Worm (Caenorhabditis elegans) whole organism, L4 larva: ENCODE data around the gene lido-16.

Experiments used
- D1046.2 ChIP-seq: fragments of 200-800 bp; sonication (Bioruptor generic); IDR thresholded peaks from 2 replicates; pipeline ENCODE4 v1.3.6; 2022; ENCODE audit warnings: missing genetic modification characterization, missing compliant biosample characterization
- F37D6.2 ChIP-seq: sonication (generic microtip); optimal IDR thresholded peaks from 2 replicates; lab custom pipeline; 2016; ENCODE audit warnings: mild to moderate bottlenecking, missing genetic modification characterization, missing compliant biosample characterization
- F44E2.7 ChIP-seq: fragments of 200-800 bp; sonication (Bioruptor generic); IDR thresholded peaks from 2 replicates; pipeline ENCODE4 v2.1.2; 2022; ENCODE audit warnings: missing genetic modification characterization, missing compliant biosample characterization
- F49E8.2 ChIP-seq: sonication (generic microtip); optimal IDR thresholded peaks from 2 replicates; lab custom pipeline; 2016; ENCODE audit warnings: missing compliant biosample characterization, mild to moderate bottlenecking, missing genetic modification characterization, borderline replicate concordance
- Y105C5A.15 ChIP-seq: fragments of 200-800 bp; sonication (Bioruptor generic); IDR thresholded peaks from 2 replicates; pipeline ENCODE4 v1.3.6; 2022; ENCODE audit warnings: missing genetic modification characterization, missing compliant biosample characterization
- Y48G9A.11 ChIP-seq: fragments of 200-800 bp; sonication (Bioruptor generic); IDR thresholded peaks from 2 replicates; pipeline ENCODE4 v1.3.6; 2022; ENCODE audit warnings: missing genetic modification reagents, missing genetic modification characterization, missing compliant biosample characterization
- Y5F2A.4 ChIP-seq: fragments of 200-800 bp; sonication (Bioruptor generic); optimal IDR thresholded peaks from 2 replicates; lab custom pipeline; 2018; ENCODE audit warnings: mild to moderate bottlenecking, missing genetic modification characterization, missing compliant biosample characterization
- Y75B8A.6 ChIP-seq: fragments of 200-800 bp; sonication (Bioruptor generic); IDR thresholded peaks from 2 replicates; pipeline ENCODE4 v1.3.6; 2022; ENCODE audit warnings: missing genetic modification reagents, missing genetic modification characterization, missing compliant biosample characterization
- ZK337.2 ChIP-seq: fragments of 200-800 bp; sonication (Bioruptor generic); IDR thresholded peaks from 2 replicates; pipeline ENCODE4 v1.3.6; 2022; ENCODE audit warnings: missing genetic modification reagents, missing genetic modification characterization, missing compliant biosample characterization
- aly-2 ChIP-seq: sonication (generic microtip); optimal IDR thresholded peaks from 2 replicates; lab custom pipeline; 2018; ENCODE audit warnings: missing biosample characterization, missing genetic modification characterization
- ceh-62 ChIP-seq: sonication (generic microtip); optimal IDR thresholded peaks from 2 replicates; lab custom pipeline; 2017; ENCODE audit warnings: missing biosample characterization, missing genetic modification characterization
- ces-1 ChIP-seq: fragments of 150-350 bp; sonication (generic microtip); optimal IDR thresholded peaks from 4 replicates; lab custom pipeline; 2014; ENCODE audit warnings: missing biosample characterization, missing genetic modification reagents, missing genetic modification characterization
- daf-12 ChIP-seq: fragments of 150-350 bp; optimal IDR thresholded peaks from 2 replicates; lab custom pipeline; 2014; ENCODE audit warnings: missing biosample characterization, missing genetic modification reagents, missing genetic modification characterization
- daf-16 ChIP-seq, 3 experiments: sonication (generic microtip); optimal IDR thresholded peaks; 2 replicates each; lab custom pipeline; 2016 to 2017; ENCODE audit warnings: missing genetic modification characterization in 3 of 3, missing genetic modification reagents in 3 of 3, mild to moderate bottlenecking in 2 of 3, missing compliant biosample characterization in 2 of 3, missing biosample characterization in 1 of 3, moderate library complexity in 1 of 3
- daf-19 ChIP-seq: fragments of 200-800 bp; sonication (Bioruptor generic); conservative IDR thresholded peaks from 2 replicates; pipeline ENCODE4 v1.3.6; 2022; ENCODE audit warnings: missing genetic modification characterization, missing compliant biosample characterization
- dmd-6 ChIP-seq: fragments of 200-800 bp; sonication (Bioruptor generic); IDR thresholded peaks from 2 replicates; pipeline ENCODE4 v1.3.6; 2022; ENCODE audit warnings: missing genetic modification reagents, missing genetic modification characterization, missing compliant biosample characterization
- dve-1 ChIP-seq: sonication (generic microtip); optimal IDR thresholded peaks from 2 replicates; lab custom pipeline; 2017; ENCODE audit warnings: antibody characterized with exemption, mild to moderate bottlenecking, missing genetic modification characterization, missing compliant biosample characterization; ENCODE audit not compliant: insufficient read depth
- egl-27 ChIP-seq: sonication (generic microtip); optimal IDR thresholded peaks from 3 replicates; lab custom pipeline; 2017; ENCODE audit warnings: missing biosample characterization, missing genetic modification reagents, missing genetic modification characterization
- gei-8 ChIP-seq: fragments of 200-800 bp; sonication (Bioruptor generic); optimal IDR thresholded peaks from 2 replicates; lab custom pipeline; 2018; ENCODE audit warnings: mild to moderate bottlenecking, missing genetic modification characterization, missing compliant biosample characterization
- hlh-11 ChIP-seq: fragments of 200-800 bp; sonication (Bioruptor generic); optimal IDR thresholded peaks from 2 replicates; lab custom pipeline; 2018; ENCODE audit warnings: mild to moderate bottlenecking, missing genetic modification characterization, missing compliant biosample characterization
- hlh-30 ChIP-seq: sonication (generic microtip); optimal IDR thresholded peaks from 2 replicates; lab custom pipeline; 2017; ENCODE audit warnings: antibody characterized with exemption, mild to moderate bottlenecking, missing genetic modification characterization, missing compliant biosample characterization; ENCODE audit not compliant: insufficient read depth
- lin-1 ChIP-seq: fragments of 200-800 bp; sonication (Bioruptor generic); IDR thresholded peaks from 2 replicates; pipeline ENCODE4 v1.3.6; 2022; ENCODE audit warnings: missing genetic modification reagents, missing genetic modification characterization, missing compliant biosample characterization
- lin-39 ChIP-seq: fragments of 150-350 bp; optimal IDR thresholded peaks from 2 replicates; lab custom pipeline; 2014; ENCODE audit warnings: missing biosample characterization, missing genetic modification reagents, missing genetic modification characterization
- mdl-1 ChIP-seq, 2 experiments: fragments of 150-350 bp in 1 of 2; sonication (generic microtip) in 1 of 2; optimal IDR thresholded peaks; 2 replicates each; lab custom pipeline; 2014 to 2017; ENCODE audit warnings: missing biosample characterization in 2 of 2, missing genetic modification characterization in 2 of 2
- mes-2 ChIP-seq: sonication (generic microtip); optimal IDR thresholded peaks from 2 replicates; lab custom pipeline; 2016; ENCODE audit warnings: missing genotype, mild to moderate bottlenecking, missing genetic modification characterization, missing compliant biosample characterization; ENCODE audit not compliant: poor library complexity, severe bottlenecking
- mxl-2 ChIP-seq: fragments of 200-800 bp; sonication (Bioruptor generic); conservative IDR thresholded peaks from 2 replicates; pipeline ENCODE4 v1.3.6; 2022; ENCODE audit warnings: missing genetic modification reagents, missing genetic modification characterization, missing compliant biosample characterization
- mxl-3 ChIP-seq: fragments of 200-800 bp; sonication (Bioruptor generic); optimal IDR thresholded peaks from 2 replicates; lab custom pipeline; 2018; ENCODE audit warnings: mild to moderate bottlenecking, missing genetic modification characterization, missing compliant biosample characterization
- nhr-102 ChIP-seq: sonication (generic microtip); optimal IDR thresholded peaks from 2 replicates; lab custom pipeline; 2016; ENCODE audit warnings: mild to moderate bottlenecking, missing genetic modification characterization, moderate library complexity, missing compliant biosample characterization
- nhr-111 ChIP-seq: fragments of 200-800 bp; sonication (Bioruptor generic); optimal IDR thresholded peaks from 2 replicates; lab custom pipeline; 2018; ENCODE audit warnings: mild to moderate bottlenecking, missing genetic modification characterization, missing compliant biosample characterization
- nhr-28 ChIP-seq: fragments of 150-350 bp; optimal IDR thresholded peaks from 2 replicates; lab custom pipeline; 2014; ENCODE audit warnings: missing biosample characterization, missing genetic modification characterization
- nhr-6 ChIP-seq: fragments of 150-350 bp; optimal IDR thresholded peaks from 2 replicates; lab custom pipeline; 2014; ENCODE audit warnings: missing biosample characterization, missing genetic modification characterization
- nhr-77 ChIP-seq: fragments of 150-350 bp; optimal IDR thresholded peaks from 2 replicates; lab custom pipeline; 2014; ENCODE audit warnings: missing biosample characterization, missing genetic modification characterization
- pha-4 ChIP-seq, 2 experiments: fragments of 150-350 bp in 1 of 2; fragments of 200-800 bp in 1 of 2; sonication (Bioruptor generic) in 1 of 2; IDR thresholded peaks in 1 of 2; optimal IDR thresholded peaks in 1 of 2; 2 replicates each; pipeline versions ENCODE4 v1.3.6 to Lab custom; 2014 to 2022; ENCODE audit warnings: missing genetic modification characterization in 2 of 2, missing genetic modification reagents in 2 of 2, missing biosample characterization in 1 of 2, missing compliant biosample characterization in 1 of 2
- pqm-1 ChIP-seq: sonication (generic microtip); optimal IDR thresholded peaks from 2 replicates; lab custom pipeline; 2017; ENCODE audit warnings: missing biosample characterization, missing genetic modification characterization
- saeg-2 ChIP-seq: fragments of 200-800 bp; sonication (Bioruptor generic); IDR thresholded peaks from 2 replicates; pipeline ENCODE4 v1.3.6; 2022; ENCODE audit warnings: missing genetic modification reagents, missing genetic modification characterization, missing compliant biosample characterization
- set-16 ChIP-seq: fragments of 200-800 bp; sonication (Bioruptor generic); IDR thresholded peaks from 2 replicates; pipeline ENCODE4 v1.3.6; 2022; ENCODE audit warnings: missing genetic modification reagents, missing genetic modification characterization, missing compliant biosample characterization
- snpc-4 ChIP-seq: fragments of 150-350 bp; optimal IDR thresholded peaks from 2 replicates; lab custom pipeline; 2014; ENCODE audit warnings: missing biosample characterization, missing genetic modification characterization
- spr-3 ChIP-seq: fragments of 200-800 bp; sonication (Bioruptor generic); optimal IDR thresholded peaks from 2 replicates; lab custom pipeline; 2018; ENCODE audit warnings: mild to moderate bottlenecking, missing genetic modification characterization, missing compliant biosample characterization
- tra-1 ChIP-seq: fragments of 200-800 bp; sonication (Bioruptor generic); IDR thresholded peaks from 2 replicates; pipeline ENCODE4 v1.3.6; 2022; ENCODE audit warnings: missing genetic modification reagents, missing genetic modification characterization, missing compliant biosample characterization
- unc-39 ChIP-seq: sonication (generic microtip); optimal IDR thresholded peaks from 2 replicates; lab custom pipeline; 2017; ENCODE audit warnings: missing biosample characterization, missing genetic modification characterization
- unc-62 ChIP-seq, 3 experiments: fragments of 150-350 bp in 1 of 3; sonication (generic microtip); optimal IDR thresholded peaks in 2 of 3; peaks in 1 of 3; 1 replicate in 1 of 3; 2 replicates in 2 of 3; lab custom pipeline; 2014 to 2017; ENCODE audit warnings: missing biosample characterization in 3 of 3, missing genetic modification characterization in 3 of 3, missing genetic modification reagents in 3 of 3, missing genotype in 1 of 3
- zfp-2 ChIP-seq: sonication (generic microtip); optimal IDR thresholded peaks from 2 replicates; lab custom pipeline; 2016; ENCODE audit warnings: mild to moderate bottlenecking, missing genetic modification characterization, missing compliant biosample characterization
- ztf-7 ChIP-seq: fragments of 150-350 bp; optimal IDR thresholded peaks from 2 replicates; lab custom pipeline; 2014; ENCODE audit warnings: missing biosample characterization, missing genetic modification characterization

The lido-16 gene

ce11 chrII:6522622-6523254 lies 38.0 kb upstream of the lido-16 start (continued):
- TF ChIP-seq daf-19 = no peak
- 0 out of 2 replicates have a peak, but pooled peaks have one; percentile 5 for TF ChIP-seq dmd-6 (GFP tag; lab: Robert Waterston, UW)
- no peak for TF ChIP-seq pha-4 (GFP tag; IDR thresholded peaks at IDR 0.05; lab: Robert Waterston, UW)
- no peak for TF ChIP-seq pha-4 (tag; optimal IDR thresholded peaks at IDR 0.05; lab: Kevin White, UChicago)
- no peak for TF ChIP-seq egl-27 (tag; lab: Kevin White, UChicago)
- no peak for TF ChIP-seq lin-1 (GFP tag; lab: Robert Waterston, UW)
- no peak for TF ChIP-seq set-16 (GFP tag; lab: Robert Waterston, UW)
- no peak for TF ChIP-seq aly-2 (tag; lab: Kevin White, UChicago)
- no peak for TF ChIP-seq zfp-2
- no peak for TF ChIP-seq F44E2.7
- no peak for TF ChIP-seq nhr-77
- no peak for TF ChIP-seq Y5F2A.4 (GFP tag; lab: Kevin White, UChicago)
- no peak for TF ChIP-seq ZK337.2
- TF ChIP-seq Y48G9A.11 = no peak
- TF ChIP-seq F37D6.2 = no peak
- no peak for TF ChIP-seq hlh-30
- TF ChIP-seq ceh-62 = no peak
- no peak for TF ChIP-seq gei-8 (GFP tag; lab: Kevin White, UChicago)
- TF ChIP-seq nhr-111 (GFP tag; lab: Kevin White, UChicago) = no peak
- no peak for TF ChIP-seq unc-39
- no peak for TF ChIP-seq snpc-4 (tag; lab: Kevin White, UChicago)
- TF ChIP-seq Y75B8A.6 (GFP tag; lab: Robert Waterston, UW) = no peak
- TF ChIP-seq unc-62 (GFP tag; optimal IDR thresholded peaks at IDR 0.05 in 1 of 2; lab: Kevin White, UChicago) = peak in 1 of 2 experiments; percentile 88
- TF ChIP-seq unc-62 (tag; optimal IDR thresholded peaks at IDR 0.05; lab: Kevin White, UChicago) = no peak
- no peak for TF ChIP-seq ces-1 (GFP tag; lab: Kevin White, UChicago)
- TF ChIP-seq mxl-3 (GFP tag; lab: Kevin White, UChicago) = peak; percentile 3
- TF ChIP-seq lin-39 (tag; lab: Kevin White, UChicago) = no peak
- no peak for TF ChIP-seq daf-16 (GFP tag; optimal IDR thresholded peaks at IDR 0.05; lab: Kevin White, UChicago)
- TF ChIP-seq daf-16 (tag; optimal IDR thresholded peaks at IDR 0.05; lab: Kevin White, UChicago) = peak; percentile 32

DNA sequence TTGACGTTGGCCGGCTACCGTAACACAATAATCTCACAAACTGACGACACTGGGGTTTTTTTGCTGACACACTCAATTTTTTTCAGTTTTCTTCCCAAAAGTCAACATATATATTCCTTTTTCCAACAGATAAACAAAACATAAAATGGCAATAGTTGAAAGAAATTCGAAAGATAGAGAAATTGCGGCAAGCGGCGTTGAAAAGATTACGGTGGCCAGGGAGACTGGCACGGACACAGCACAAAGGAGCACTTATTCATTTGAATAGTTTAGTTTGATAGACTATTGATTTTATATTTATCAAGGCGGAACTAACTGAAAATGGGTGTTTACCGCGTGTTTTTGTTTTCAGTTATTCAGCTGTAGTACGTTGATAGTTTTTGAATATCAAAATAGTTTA lies 36.5 kb upstream of the lido-16 start, which contains the start of gene toe-2:
Gene toe-2 (minus strand): TSS at position 70 of the 400 bp plus-strand sequence.
- TF ChIP-seq daf-16 (GFP tag; optimal IDR thresholded peaks at IDR 0.05; lab: Kevin White, UChicago) (no peak), daf-16 (tag; optimal IDR thresholded peaks at IDR 0.05; lab: Kevin White, UChicago) (peak; percentile 88), mdl-1 (tag; optimal IDR thresholded peaks at IDR 0.05; lab: Kevin White, UChicago) (no peak), hlh-11 (tag; lab: Kevin White, UChicago) (peak; percentile 37), spr-3 (GFP tag; lab: Kevin White, UChicago) (no peak), F49E8.2 (tag; lab: Kevin White, UChicago) (no peak), dve-1 (tag; lab: Kevin White, UChicago) (peak; percentile 18)

DNA sequence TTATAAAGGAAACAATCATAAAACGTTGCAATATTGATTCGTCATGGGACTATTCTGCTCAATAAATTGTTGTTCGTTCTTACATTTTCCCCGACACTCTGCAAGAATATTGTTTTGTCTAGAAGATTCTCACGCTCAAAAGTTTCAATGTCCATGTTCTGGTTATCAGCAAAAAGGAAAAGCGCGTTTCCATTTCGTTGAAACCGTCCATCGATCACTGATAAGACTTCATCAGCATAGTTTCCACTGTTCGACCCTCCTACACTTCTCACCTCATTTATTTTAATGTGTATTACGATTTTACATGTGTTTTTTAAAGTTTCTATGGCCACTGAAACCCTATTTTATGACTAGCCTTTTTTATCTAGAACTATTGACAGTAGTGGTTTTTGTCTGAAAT lies 35.3 kb upstream of the lido-16 start:
- TF ChIP-seq mxl-3 (GFP tag; lab: Kevin White, UChicago) = peak; percentile 3
- no peak for TF ChIP-seq ztf-7
- TF ChIP-seq nhr-28 (tag; lab: Kevin White, UChicago) = peak; percentile 31
- TF ChIP-seq lin-1 (GFP tag; lab: Robert Waterston, UW) = 0 out of 2 replicates have a peak, but pooled peaks have one; percentile 17
- TF ChIP-seq mxl-2 (GFP tag; lab: Robert Waterston, UW) = no peak
- TF ChIP-seq Y75B8A.6 (GFP tag; lab: Robert Waterston, UW) = no peak
- TF ChIP-seq hlh-11 (tag; lab: Kevin White, UChicago) = peak; percentile 71
- TF ChIP-seq snpc-4 (tag; lab: Kevin White, UChicago) = no peak
- TF ChIP-seq tra-1 = no peak
- no peak for TF ChIP-seq nhr-102 (tag; lab: Kevin White, UChicago)
- peak; percentile 74 for TF ChIP-seq pqm-1 (tag; lab: Kevin White, UChicago)
- TF ChIP-seq daf-16 (GFP tag; optimal IDR thresholded peaks at IDR 0.05; lab: Kevin White, UChicago) = no peak
- peak; percentile 95 for TF ChIP-seq daf-16 (tag; optimal IDR thresholded peaks at IDR 0.05; lab: Kevin White, UChicago)
- TF ChIP-seq dmd-6 (GFP tag; lab: Robert Waterston, UW) = peak; percentile 67
- no peak for TF ChIP-seq Y105C5A.15 (GFP tag; lab: Robert Waterston, UW)
- TF ChIP-seq daf-12 = no peak
- TF ChIP-seq nhr-6 (tag; lab: Kevin White, UChicago) = no peak
- peak; percentile 42 for TF ChIP-seq dve-1 (tag; lab: Kevin White, UChicago)
- no peak for TF ChIP-seq D1046.2
- TF ChIP-seq mes-2 = peak; percentile 33
- no peak for TF ChIP-seq saeg-2 (GFP tag; lab: Robert Waterston, UW)
- TF ChIP-seq, all 104 proteins: peak for 9
